Fruit fly (Drosophila melanogaster) whole organism, embryonic: ENCODE measurements around the gene nonA.

Experiments
- Ada2b ChIP-seq: fragments of 200-800 bp; sonication (Bioruptor generic); IDR thresholded peaks from 2 replicates; pipeline ENCODE4 v1.3.6; 2022; ENCODE audit warnings: missing biosample characterization, missing genetic modification characterization
- Awh ChIP-seq: fragments of 200-800 bp; sonication (Bioruptor generic); IDR thresholded peaks from 2 replicates; pipeline ENCODE4, ENCODE4 v1.3.6; 2022; ENCODE audit warnings: missing biosample characterization, missing genetic modification characterization
- CG10209 ChIP-seq: fragments of 200-800 bp; sonication (Bioruptor generic); optimal IDR thresholded peaks from 3 replicates; lab custom pipeline; 2017; ENCODE audit warnings: missing biosample characterization, mild to moderate bottlenecking, missing genetic modification characterization, missing genetic modification reagents
- CG10565 ChIP-seq: fragments of 200-800 bp; sonication (Bioruptor generic); optimal IDR thresholded peaks from 3 replicates; lab custom pipeline; 2016; ENCODE audit warnings: missing biosample characterization, mild to moderate bottlenecking, missing genetic modification characterization
- CG11085 ChIP-seq: fragments of 200-800 bp; sonication (Bioruptor generic); IDR thresholded peaks from 2 replicates; pipeline ENCODE4 v1.3.6; 2022; ENCODE audit warnings: missing biosample characterization, missing genetic modification characterization
- CG13894 ChIP-seq: fragments of 200-800 bp; sonication (Bioruptor generic); optimal IDR thresholded peaks from 3 replicates; lab custom pipeline; 2018; ENCODE audit warnings: missing biosample characterization, mild to moderate bottlenecking, missing genetic modification characterization, moderate library complexity
- CG14050 ChIP-seq: fragments of 200-800 bp; sonication (Bioruptor generic); IDR thresholded peaks from 3 replicates; pipeline ENCODE4 v1.3.6; 2022; ENCODE audit warnings: missing biosample characterization, missing genetic modification characterization
- CG14710 ChIP-seq: fragments of 200-800 bp; sonication (Bioruptor generic); optimal IDR thresholded peaks from 3 replicates; lab custom pipeline; 2019; ENCODE audit warnings: missing biosample characterization, mild to moderate bottlenecking, missing genetic modification characterization, moderate library complexity
- CG15601 ChIP-seq: fragments of 200-800 bp; sonication (Bioruptor generic); optimal IDR thresholded peaks from 3 replicates; lab custom pipeline; 2019; ENCODE audit warnings: missing biosample characterization, mild to moderate bottlenecking, missing genetic modification characterization, moderate library complexity
- CG1603 ChIP-seq: fragments of 200-800 bp; sonication (Bioruptor generic); optimal IDR thresholded peaks from 2 replicates; lab custom pipeline; 2019; ENCODE audit warnings: missing biosample characterization, mild to moderate bottlenecking, missing genetic modification characterization, moderate library complexity
- CG17328 ChIP-seq: fragments of 200-800 bp; sonication (Bioruptor generic); IDR thresholded peaks from 2 replicates; pipeline ENCODE4 v1.3.6; 2022; ENCODE audit warnings: missing biosample characterization, missing genetic modification characterization
- CG17612 ChIP-seq: fragments of 200-800 bp; sonication (Bioruptor generic); IDR thresholded peaks from 2 replicates; pipeline ENCODE4 v1.3.6; 2022; ENCODE audit warnings: missing biosample characterization, missing genetic modification characterization
- CG2129 ChIP-seq: fragments of 200-800 bp; sonication (Bioruptor generic); IDR thresholded peaks from 2 replicates; pipeline ENCODE4 v1.3.6; 2022; ENCODE audit warnings: missing biosample characterization, missing genetic modification characterization; ENCODE audit not compliant: partially characterized antibody
- CG30403 ChIP-seq: fragments of 200-800 bp; sonication (Bioruptor generic); optimal IDR thresholded peaks from 3 replicates; lab custom pipeline; 2016; ENCODE audit warnings: missing biosample characterization, missing genetic modification characterization
- CG32772 ChIP-seq: fragments of 200-800 bp; sonication (Bioruptor generic); IDR thresholded peaks from 2 replicates; pipeline ENCODE4 v1.3.6; 2022; ENCODE audit warnings: missing biosample characterization, missing genetic modification characterization
- CG33213 ChIP-seq: fragments of 200-800 bp; sonication (Bioruptor generic); optimal IDR thresholded peaks from 3 replicates; lab custom pipeline; 2016; ENCODE audit warnings: missing biosample characterization, missing genetic modification characterization
- CG3847 ChIP-seq: fragments of 200-800 bp; sonication (Bioruptor generic); IDR thresholded peaks from 2 replicates; pipeline ENCODE4 v1.3.6; 2022; ENCODE audit warnings: missing biosample characterization, missing genetic modification characterization
- CG42726 ChIP-seq: fragments of 200-800 bp; sonication (Bioruptor generic); IDR thresholded peaks from 2 replicates; pipeline ENCODE4 v1.3.6; 2022; ENCODE audit warnings: missing biosample characterization, missing genetic modification characterization; ENCODE audit not compliant: partially characterized antibody
- CG4404 ChIP-seq: fragments of 200-800 bp; sonication (Bioruptor generic); IDR thresholded peaks from 2 replicates; pipeline ENCODE4 v1.3.6; 2022; ENCODE audit warnings: missing biosample characterization, missing genetic modification characterization
- CG4617 ChIP-seq: fragments of 200-800 bp; sonication (Bioruptor generic); optimal IDR thresholded peaks from 3 replicates; lab custom pipeline; 2016; ENCODE audit warnings: missing biosample characterization, missing genetic modification characterization, borderline replicate concordance
- CG7963 ChIP-seq: fragments of 200-800 bp; sonication (Bioruptor generic); IDR thresholded peaks from 3 replicates; pipeline ENCODE4 v1.3.6; 2022; ENCODE audit warnings: missing biosample characterization, missing genetic modification characterization; ENCODE audit not compliant: partially characterized antibody
- Doc3 ChIP-seq: fragments of 200-800 bp; sonication (Bioruptor generic); IDR thresholded peaks from 3 replicates; pipeline ENCODE4 v1.3.6; 2022; ENCODE audit warnings: missing biosample characterization, missing genetic modification characterization; ENCODE audit not compliant: partially characterized antibody
- Ets97D ChIP-seq: fragments of 200-800 bp; sonication (Bioruptor generic); optimal IDR thresholded peaks from 3 replicates; lab custom pipeline; 2016; ENCODE audit warnings: missing biosample characterization, missing genetic modification characterization
- Fer1 ChIP-seq: fragments of 200-800 bp; sonication (Bioruptor generic); optimal IDR thresholded peaks from 2 replicates; lab custom pipeline; 2017; ENCODE audit warnings: missing biosample characterization, mild to moderate bottlenecking, missing genetic modification characterization
- Fer3 ChIP-seq: fragments of 200-800 bp; sonication (Bioruptor generic); optimal IDR thresholded peaks from 2 replicates; lab custom pipeline; 2018; ENCODE audit warnings: missing biosample characterization, mild to moderate bottlenecking, missing genetic modification characterization, moderate library complexity
- HmgZ ChIP-seq: fragments of 200-800 bp; sonication (Bioruptor generic); optimal IDR thresholded peaks from 2 replicates; lab custom pipeline; 2018; ENCODE audit warnings: missing biosample characterization, mild to moderate bottlenecking, missing genetic modification characterization
- Jarid2 ChIP-seq: fragments of 200-800 bp; sonication (Bioruptor generic); optimal IDR thresholded peaks from 3 replicates; lab custom pipeline; 2017; ENCODE audit warnings: mild to moderate bottlenecking, missing biosample characterization, missing genetic modification reagents, missing genetic modification characterization
- Med ChIP-seq: fragments of 200-800 bp; sonication (Bioruptor generic); peaks from one replicate; lab custom pipeline; 2016; ENCODE audit warnings: missing biosample characterization, missing genetic modification characterization, mild to moderate bottlenecking, inconsistent platforms, moderate library complexity
- Myb ChIP-seq: fragments of 200-800 bp; sonication (Bioruptor generic); optimal IDR thresholded peaks from 2 replicates; lab custom pipeline; 2016; ENCODE audit warnings: missing biosample characterization, missing genetic modification characterization
- NK7.1 ChIP-seq: fragments of 200-800 bp; sonication (Bioruptor generic); optimal IDR thresholded peaks from 3 replicates; lab custom pipeline; 2016; ENCODE audit warnings: missing biosample characterization, missing genetic modification characterization
- Neu2 ChIP-seq: fragments of 200-800 bp; sonication (Bioruptor generic); optimal IDR thresholded peaks from 3 replicates; lab custom pipeline; 2016; ENCODE audit warnings: missing biosample characterization, missing genetic modification characterization, borderline replicate concordance
- Opbp ChIP-seq: fragments of 200-800 bp; sonication (Bioruptor generic); IDR thresholded peaks from 3 replicates; pipeline ENCODE4 v1.3.6; 2022; ENCODE audit warnings: missing biosample characterization, missing genetic modification characterization; ENCODE audit not compliant: partially characterized antibody
- Scr ChIP-seq: fragments of 200-800 bp; sonication (Bioruptor generic); IDR thresholded peaks from 2 replicates; pipeline ENCODE4 v1.3.6; 2022; ENCODE audit warnings: missing biosample characterization, missing genetic modification characterization; ENCODE audit not compliant: partially characterized antibody
- Sin3A ChIP-seq: fragments of >200 bp; optimal IDR thresholded peaks from 2 replicates; lab custom pipeline; 2018
- Sry-δ ChIP-seq: fragments of 200-800 bp; sonication (Bioruptor generic); optimal IDR thresholded peaks from 2 replicates; lab custom pipeline; 2016; ENCODE audit warnings: missing biosample characterization, missing genetic modification characterization
- Tbp ChIP-seq: fragments of >200 bp; optimal IDR thresholded peaks from 2 replicates; lab custom pipeline; 2018; ENCODE audit warnings: missing biosample characterization, missing genetic modification characterization
- bsh ChIP-seq, 2 experiments: fragments of 200-800 bp; sonication (Bioruptor generic); optimal IDR thresholded peaks; 2 replicates each; lab custom pipeline; 2017 to 2018; ENCODE audit warnings: mild to moderate bottlenecking in 2 of 2, missing biosample characterization in 2 of 2, missing genetic modification characterization in 2 of 2, moderate library complexity in 1 of 2
- exex ChIP-seq: fragments of 200-800 bp; sonication (Bioruptor generic); optimal IDR thresholded peaks from 4 replicates; lab custom pipeline; 2018; ENCODE audit warnings: missing biosample characterization, mild to moderate bottlenecking, missing genetic modification characterization, moderate library complexity
- grn ChIP-seq: fragments of 200-800 bp; sonication (Bioruptor generic); optimal IDR thresholded peaks from 3 replicates; lab custom pipeline; 2017; ENCODE audit warnings: missing biosample characterization, missing genetic modification characterization
- hbn ChIP-seq: fragments of 200-800 bp; sonication (Bioruptor generic); IDR thresholded peaks from 2 replicates; pipeline ENCODE4 v1.3.6; 2022; ENCODE audit warnings: missing biosample characterization, missing genetic modification characterization; ENCODE audit not compliant: partially characterized antibody
- insv ChIP-seq, 2 experiments: fragments of 200-800 bp; sonication (Bioruptor generic); optimal IDR thresholded peaks; 3 replicates each; lab custom pipeline; 2016 to 2018; ENCODE audit warnings: missing biosample characterization in 2 of 2, missing genetic modification characterization in 2 of 2
- klu ChIP-seq: fragments of 200-800 bp; sonication (Bioruptor generic); IDR thresholded peaks from 2 replicates; pipeline ENCODE4 v1.3.6; 2022; ENCODE audit warnings: missing biosample characterization, missing genetic modification characterization
- lmd ChIP-seq: fragments of 200-800 bp; sonication (Bioruptor generic); IDR thresholded peaks from 2 replicates; pipeline ENCODE4 v1.3.6; 2022; ENCODE audit warnings: missing biosample characterization, missing genetic modification characterization
- maf-S ChIP-seq: fragments of 200-800 bp; sonication (Bioruptor generic); optimal IDR thresholded peaks from 2 replicates; lab custom pipeline; 2016; ENCODE audit warnings: missing biosample characterization, missing genetic modification characterization
- nom ChIP-seq: fragments of 200-800 bp; sonication (Bioruptor generic); optimal IDR thresholded peaks from 2 replicates; lab custom pipeline; 2017; ENCODE audit warnings: missing biosample characterization, missing genetic modification characterization, mild to moderate bottlenecking, moderate library complexity, missing genetic modification reagents
- oc ChIP-seq: fragments of 200-800 bp; sonication (Bioruptor generic); optimal IDR thresholded peaks from 2 replicates; lab custom pipeline; 2018; ENCODE audit warnings: missing biosample characterization, mild to moderate bottlenecking, missing genetic modification characterization, moderate library complexity
- usp ChIP-seq: fragments of >200 bp; optimal IDR thresholded peaks from 2 replicates; lab custom pipeline; 2017; ENCODE audit warnings: missing biosample characterization, missing genetic modification characterization
- wek ChIP-seq: fragments of 200-800 bp; sonication (Bioruptor generic); optimal IDR thresholded peaks from 3 replicates; lab custom pipeline; 2018; ENCODE audit warnings: missing biosample characterization, mild to moderate bottlenecking, missing genetic modification characterization, moderate library complexity
- zen2 ChIP-seq: fragments of 200-800 bp; sonication (Bioruptor generic); IDR thresholded peaks from 3 replicates; pipeline ENCODE4 v1.3.6; 2022; ENCODE audit warnings: missing biosample characterization, missing genetic modification characterization; ENCODE audit not compliant: partially characterized antibody

Gene nonA

DNA sequence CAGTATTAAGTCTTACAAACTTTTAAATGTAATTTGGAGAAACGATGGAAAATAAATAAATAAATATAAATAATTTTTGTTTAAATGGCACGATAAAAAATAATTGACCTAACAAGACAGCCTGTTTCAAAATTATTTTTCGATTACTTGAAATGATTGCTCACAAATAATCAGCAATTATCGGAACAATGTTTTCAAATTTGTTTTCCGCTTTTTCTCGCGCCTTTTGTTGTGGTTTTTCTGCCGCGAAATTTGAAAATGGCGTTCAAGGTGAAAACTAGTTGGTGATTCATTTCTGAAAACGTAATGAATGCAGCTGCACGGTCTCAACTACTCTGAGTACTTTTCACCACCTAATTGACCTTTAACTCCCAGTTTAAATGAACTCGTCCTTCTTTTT lies 40.3 kb upstream of the nonA start (continued):
- TF ChIP-seq CG14050 (no peak), klu (GFP tag; lab: Robert Waterston, UW) (no peak), hbn (GFP tag; lab: Robert Waterston, UW) (0 out of 2 replicates have a peak, but pooled peaks have one; percentile 40), usp (no peak), Ets97D (peak; percentile 51), CG10209 (no peak), wek (GFP tag; lab: Kevin White, UChicago) (no peak), bsh (GFP tag; optimal IDR thresholded peaks at IDR 0.05; lab: Kevin White, UChicago) (no peak), Awh (GFP tag; lab: Robert Waterston, UW) (no peak), nom (GFP tag; lab: Kevin White, UChicago) (no peak), CG17328 (GFP tag; lab: Robert Waterston, UW) (no peak), CG30403 (no peak), exex (tag; lab: Kevin White, UChicago) (no peak), CG14710 (tag; lab: Kevin White, UChicago) (no peak), maf-S (GFP tag; lab: Kevin White, UChicago) (no peak), Jarid2 (GFP tag; lab: Kevin White, UChicago) (no peak)

DNA sequence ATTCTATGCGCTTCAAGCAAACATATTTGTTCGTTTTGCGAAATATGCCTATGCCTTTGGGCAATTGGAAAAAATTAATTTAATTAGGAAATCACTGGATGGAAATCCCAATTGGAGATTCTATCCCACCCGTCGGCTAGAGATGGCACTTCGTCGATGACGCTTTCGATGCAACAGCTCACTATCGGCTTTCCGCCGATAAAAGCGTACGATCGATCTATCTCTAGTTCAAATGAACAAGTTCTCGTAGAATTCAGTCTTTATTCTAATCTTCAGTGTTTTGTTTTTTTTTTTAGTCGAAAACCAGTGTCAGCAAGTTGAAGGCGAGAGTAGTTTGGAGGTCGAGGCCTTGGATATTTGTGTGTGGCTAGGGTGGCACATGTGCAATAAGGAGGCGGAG lies 38.3 kb upstream of the nonA start, which contains the start of the genes CG9917 and CG32579:
CG9917 (minus strand) TSS at position 169 of the 400 bp plus-strand sequence.
CG32579 (plus strand) TSS at position 224 of the 400 bp plus-strand sequence.
- TF ChIP-seq CG10565 (GFP tag; lab: Kevin White, UChicago) (no peak), Scr (GFP tag; lab: Robert Waterston, UW) (peak; percentile 78), Doc3 (GFP tag; lab: Robert Waterston, UW) (peak; percentile 63), Fer1 (peak; percentile 13), CG13894 (tag; lab: Kevin White, UChicago) (peak; percentile 37), Myb (GFP tag; lab: Kevin White, UChicago) (peak; percentile 0), Sin3A (lab: Kevin White, UChicago) (peak; percentile 32), Ada2b (GFP tag; lab: Robert Waterston, UW) (no peak), CG4617 (peak; percentile 28), Med (GFP tag; lab: Kevin White, UChicago) (peak; percentile 28), CG32772 (GFP tag; lab: Robert Waterston, UW) (no peak), insv (GFP tag; optimal IDR thresholded peaks at IDR 0.05; lab: Kevin White, UChicago) (peak; percentile 86 to 97), zen2 (GFP tag; lab: Robert Waterston, UW) (peak; percentile 73; the same call in 2 of the 3 replicates), Ets97D (peak; percentile 55), CG17612 (no peak), CG3847 (0 out of 2 replicates have a peak, but pooled peaks have one; percentile 19), NK7.1 (GFP tag; lab: Kevin White, UChicago) (no peak), oc (tag; lab: Kevin White, UChicago) (no peak), grn (peak; percentile 7), CG7963 (peak; percentile 79), Fer3 (tag; lab: Kevin White, UChicago) (no peak), CG4404 (no peak), lmd (GFP tag; lab: Robert Waterston, UW) (no peak), Neu2 (peak; percentile 69), bsh (GFP tag; optimal IDR thresholded peaks at IDR 0.05; lab: Kevin White, UChicago) (no peak), CG33213 (peak; percentile 18), CG2129 (GFP tag; lab: Robert Waterston, UW) (peak; percentile 35; the same call in 1 of the 2 replicates), CG15601 (tag; lab: Kevin White, UChicago) (no peak), HmgZ (tag; lab: Kevin White, UChicago) (peak; percentile 67), CG11085 (GFP tag; lab: Robert Waterston, UW) (no peak), CG42726 (peak; percentile 72; the same call in 1 of the 2 replicates), Sry-δ (GFP tag; lab: Kevin White, UChicago) (peak; percentile 93), Opbp (GFP tag; lab: Robert Waterston, UW) (peak; percentile 89; the same call in 2 of the 3 replicates), CG1603 (tag; lab: Kevin White, UChicago) (peak; percentile 25), Tbp (GFP tag; lab: Kevin White, UChicago) (no peak)
